Worm (Caenorhabditis elegans) whole organism, L3 larva: Measurements from ENCODE around the gene phat-4.

Source experiments
- R02D3.7 ChIP-seq: fragments of 150-350 bp; optimal IDR thresholded peaks from 2 replicates; lab custom pipeline; 2014; ENCODE audit warnings: missing biosample characterization, missing genetic modification characterization
- ZK546.5 ChIP-seq: sonication (generic microtip); optimal IDR thresholded peaks from 2 replicates; lab custom pipeline; 2017; ENCODE audit warnings: missing biosample characterization, missing genetic modification characterization
- aly-2 ChIP-seq: fragments of 150-350 bp; optimal IDR thresholded peaks from 2 replicates; lab custom pipeline; 2014; ENCODE audit warnings: missing biosample characterization, missing genetic modification characterization
- ama-1 ChIP-seq: fragments of 150-350 bp; optimal IDR thresholded peaks from 2 replicates; lab custom pipeline; 2018
- ceh-16 ChIP-seq: sonication (generic microtip); optimal IDR thresholded peaks from 2 replicates; lab custom pipeline; 2017; ENCODE audit warnings: missing biosample characterization, missing genetic modification characterization
- ceh-82 ChIP-seq: fragments of 150-350 bp; optimal IDR thresholded peaks from 2 replicates; lab custom pipeline; 2014; ENCODE audit warnings: missing biosample characterization, missing genetic modification characterization
- ceh-9 ChIP-seq: sonication (generic microtip); optimal IDR thresholded peaks from 2 replicates; lab custom pipeline; 2018; ENCODE audit warnings: missing biosample characterization, missing genetic modification characterization
- daf-12 ChIP-seq: fragments of 150-350 bp; optimal IDR thresholded peaks from 2 replicates; lab custom pipeline; 2014; ENCODE audit warnings: missing biosample characterization, missing genetic modification reagents, missing genetic modification characterization
- egl-27 ChIP-seq: sonication (generic microtip); optimal IDR thresholded peaks from 4 replicates; lab custom pipeline; 2017; ENCODE audit warnings: missing biosample characterization, missing genetic modification reagents, missing genetic modification characterization
- egl-5 ChIP-seq: fragments of 150-350 bp; optimal IDR thresholded peaks from 2 replicates; lab custom pipeline; 2017; ENCODE audit warnings: missing biosample characterization, missing genetic modification reagents, missing genetic modification characterization, inconsistent platforms
- elt-2 ChIP-seq: sonication (generic microtip); optimal IDR thresholded peaks from 2 replicates; lab custom pipeline; 2016; ENCODE audit warnings: missing genetic modification reagents, mild to moderate bottlenecking, missing genetic modification characterization, missing compliant biosample characterization
- elt-3 ChIP-seq, 3 experiments: fragments of 150-350 bp in 1 of 3; sonication (generic microtip) in 2 of 3; optimal IDR thresholded peaks; 2 replicates in 2 of 3; 4 replicates in 1 of 3; lab custom pipeline; 2014 to 2017; ENCODE audit warnings: missing biosample characterization in 3 of 3, missing genetic modification characterization in 3 of 3
- eor-1 ChIP-seq, 2 experiments: fragments of 150-350 bp; optimal IDR thresholded peaks; 2 replicates each; lab custom pipeline; 2014 to 2018; ENCODE audit warnings: missing biosample characterization in 2 of 2, missing genetic modification characterization in 2 of 2
- fkh-10 ChIP-seq: sonication (generic microtip); optimal IDR thresholded peaks from 2 replicates; lab custom pipeline; 2017; ENCODE audit warnings: missing biosample characterization, missing genetic modification reagents, missing genetic modification characterization
- fkh-2 ChIP-seq: fragments of 150-350 bp; optimal IDR thresholded peaks from 2 replicates; lab custom pipeline; 2014; ENCODE audit warnings: missing biosample characterization, missing genetic modification reagents, missing genetic modification characterization
- hmg-11 ChIP-seq: sonication (generic microtip); optimal IDR thresholded peaks from 2 replicates; lab custom pipeline; 2016; ENCODE audit warnings: missing genetic modification characterization, missing compliant biosample characterization
- jun-1 ChIP-seq: fragments of 150-350 bp; optimal IDR thresholded peaks from 2 replicates; lab custom pipeline; 2014; ENCODE audit warnings: missing biosample characterization, missing genetic modification reagents, missing genetic modification characterization
- lin-15B ChIP-seq: fragments of 150-350 bp; optimal IDR thresholded peaks from 2 replicates; lab custom pipeline; 2014; ENCODE audit warnings: missing biosample characterization, missing genetic modification characterization
- lsy-12 ChIP-seq: sonication (generic microtip); optimal IDR thresholded peaks from 2 replicates; lab custom pipeline; 2016; ENCODE audit warnings: mild to moderate bottlenecking, missing genetic modification characterization, missing compliant biosample characterization
- mdl-1 ChIP-seq: fragments of 150-350 bp; optimal IDR thresholded peaks from 2 replicates; lab custom pipeline; 2014; ENCODE audit warnings: missing biosample characterization, missing genetic modification characterization
- mml-1 ChIP-seq: fragments of 150-350 bp; sonication (generic microtip); optimal IDR thresholded peaks from 3 replicates; lab custom pipeline; 2014; ENCODE audit warnings: missing biosample characterization, missing genetic modification characterization
- nfya-1 ChIP-seq: sonication (generic microtip); optimal IDR thresholded peaks from 2 replicates; lab custom pipeline; 2017; ENCODE audit warnings: missing genetic modification characterization, mild to moderate bottlenecking, missing compliant biosample characterization, antibody characterized with exemption, moderate library complexity; ENCODE audit not compliant: insufficient read depth
- nhr-12 ChIP-seq: fragments of 150-350 bp; optimal IDR thresholded peaks from 2 replicates; lab custom pipeline; 2014; ENCODE audit warnings: missing biosample characterization, missing genetic modification characterization
- nhr-23 ChIP-seq: fragments of 150-350 bp; optimal IDR thresholded peaks from 2 replicates; lab custom pipeline; 2014; ENCODE audit warnings: missing biosample characterization, missing genetic modification reagents, missing genetic modification characterization
- nhr-237 ChIP-seq: fragments of 150-350 bp; optimal IDR thresholded peaks from 2 replicates; lab custom pipeline; 2014; ENCODE audit warnings: missing biosample characterization, missing genetic modification characterization
- nhr-28 ChIP-seq: fragments of 150-350 bp; optimal IDR thresholded peaks from 2 replicates; lab custom pipeline; 2014; ENCODE audit warnings: missing biosample characterization, missing genetic modification characterization
- nhr-43 ChIP-seq: sonication (generic microtip); optimal IDR thresholded peaks from 2 replicates; lab custom pipeline; 2016; ENCODE audit warnings: mild to moderate bottlenecking, missing genetic modification characterization, missing compliant biosample characterization; ENCODE audit not compliant: poor library complexity, severe bottlenecking
- nhr-67 ChIP-seq: fragments of 150-350 bp; optimal IDR thresholded peaks from 2 replicates; lab custom pipeline; 2014; ENCODE audit warnings: missing biosample characterization, missing genetic modification characterization
- nhr-76 ChIP-seq: fragments of 150-350 bp; sonication (generic microtip); optimal IDR thresholded peaks from 5 replicates; lab custom pipeline; 2014; ENCODE audit warnings: missing biosample characterization, missing genetic modification characterization
- nhr-77 ChIP-seq: fragments of 150-350 bp; optimal IDR thresholded peaks from 2 replicates; lab custom pipeline; 2014; ENCODE audit warnings: missing biosample characterization, missing genetic modification characterization
- pha-4 ChIP-seq: fragments of 150-350 bp; optimal IDR thresholded peaks from 2 replicates; lab custom pipeline; 2014; ENCODE audit warnings: missing biosample characterization, missing genetic modification reagents, missing genetic modification characterization
- sea-2 ChIP-seq: fragments of 150-350 bp; sonication (generic microtip); optimal IDR thresholded peaks from 4 replicates; lab custom pipeline; 2014; ENCODE audit warnings: missing biosample characterization, missing genetic modification reagents, missing genetic modification characterization
- skn-1 ChIP-seq: fragments of 150-350 bp; optimal IDR thresholded peaks from 2 replicates; lab custom pipeline; 2014; ENCODE audit warnings: missing biosample characterization, missing genetic modification characterization
- snpc-4 ChIP-seq: fragments of 150-350 bp; optimal IDR thresholded peaks from 2 replicates; lab custom pipeline; 2014; ENCODE audit warnings: missing biosample characterization, missing genetic modification characterization
- tbx-2 ChIP-seq: sonication (generic microtip); optimal IDR thresholded peaks from 2 replicates; lab custom pipeline; 2016; ENCODE audit warnings: mild to moderate bottlenecking, missing genetic modification characterization, missing compliant biosample characterization
- unc-39 ChIP-seq: sonication (generic microtip); optimal IDR thresholded peaks from 4 replicates; lab custom pipeline; 2017; ENCODE audit warnings: missing biosample characterization, missing genetic modification characterization
- unc-62 ChIP-seq: fragments of 150-350 bp; sonication (generic microtip); optimal IDR thresholded peaks from 4 replicates; lab custom pipeline; 2014; ENCODE audit warnings: missing biosample characterization, missing genetic modification reagents, missing genetic modification characterization
- zag-1 ChIP-seq: fragments of 150-350 bp; optimal IDR thresholded peaks from 2 replicates; lab custom pipeline; 2014; ENCODE audit warnings: missing biosample characterization, missing genetic modification characterization
- ztf-11 ChIP-seq: fragments of 150-350 bp; optimal IDR thresholded peaks from 2 replicates; lab custom pipeline; 2014; ENCODE audit warnings: missing biosample characterization, missing genetic modification characterization

Gene phat-4

ce11 chrV:4152200-4152599 is 22.5 kb downstream of the phat-4 start, which contains the start of gene Y45G5AM.6:
Gene Y45G5AM.6 (minus strand): TSS chrV:4152300.
- TF ChIP-seq nhr-12 (tag; lab: Kevin White, UChicago): no peak
- no peak for TF ChIP-seq fkh-2 (tag; lab: Kevin White, UChicago)
- no peak for TF ChIP-seq pha-4 (tag; lab: Kevin White, UChicago)
- no peak for TF ChIP-seq egl-5 (tag; lab: Kevin White, UChicago)
- no peak for TF ChIP-seq ceh-82
- TF ChIP-seq nhr-28 (tag; lab: Kevin White, UChicago): no peak
- TF ChIP-seq zag-1 (tag; lab: Kevin White, UChicago): no peak
- TF ChIP-seq fkh-10: no peak
- no peak for TF ChIP-seq ztf-11
- TF ChIP-seq daf-12 (tag; lab: Kevin White, UChicago): no peak
- no peak for TF ChIP-seq nhr-77
- TF ChIP-seq mdl-1 (tag; lab: Kevin White, UChicago): no peak
- no peak for TF ChIP-seq ama-1 (lab: Kevin White, UChicago)
- TF ChIP-seq, all 47 proteins: peak for 0

ce11 chrV:4157291-4157690 is 27.6 kb downstream of the phat-4 start:
- TF ChIP-seq elt-2 (tag; lab: Kevin White, UChicago) (peak; percentile 16), R02D3.7 (tag; lab: Kevin White, UChicago) (no peak), mml-1 (no peak), pha-4 (tag; lab: Kevin White, UChicago) (no peak), nfya-1 (tag; lab: Kevin White, UChicago) (peak; percentile 12)
- TF ChIP-seq, all 47 proteins: peak for 2

ce11 chrV:4160086-4160485 is 30.4 kb downstream of the phat-4 start, which contains the start of gene Y45G5AM.5:
Gene Y45G5AM.5 (plus strand): TSS chrV:4160386.
- TF ChIP-seq egl-27 (no peak), unc-62 (GFP tag; lab: Kevin White, UChicago) (no peak), tbx-2 (tag; lab: Kevin White, UChicago) (no peak), mml-1 (no peak), eor-1 (tag; optimal IDR thresholded peaks at IDR 0.05; lab: Kevin White, UChicago) (no peak), nhr-43 (tag; lab: Kevin White, UChicago) (no peak), ZK546.5 (no peak), skn-1 (no peak), aly-2 (tag; lab: Kevin White, UChicago) (no peak), nhr-67 (tag; lab: Kevin White, UChicago) (no peak), fkh-2 (tag; lab: Kevin White, UChicago) (no peak), nhr-28 (tag; lab: Kevin White, UChicago) (no peak), nhr-237 (tag; lab: Kevin White, UChicago) (no peak), nfya-1 (tag; lab: Kevin White, UChicago) (no peak), ceh-16 (tag; lab: Kevin White, UChicago) (no peak), unc-39 (no peak), lsy-12 (tag; lab: Kevin White, UChicago) (no peak)

- TF ChIP-seq snpc-4 (no peak), nhr-67 (tag; lab: Kevin White, UChicago) (no peak), lin-15B (no peak), ceh-9 (no peak), nhr-12 (tag; lab: Kevin White, UChicago) (no peak), fkh-2 (tag; lab: Kevin White, UChicago) (no peak), daf-12 (tag; lab: Kevin White, UChicago) (no peak), elt-3 (tag; optimal IDR thresholded peaks at IDR 0.05; lab: Kevin White, UChicago) (no peak), nfya-1 (tag; lab: Kevin White, UChicago) (no peak), elt-2 (tag; lab: Kevin White, UChicago) (no peak), hmg-11 (tag; lab: Kevin White, UChicago) (no peak), nhr-23 (tag; lab: Kevin White, UChicago) (no peak), jun-1 (no peak), nhr-76 (no peak), sea-2 (GFP tag; lab: Kevin White, UChicago) (no peak)
- TF ChIP-seq, all 47 proteins: peak for 0
These were observed 33.2 kb downstream of the phat-4 start, which contains the start of gene Y45G5AM.4 for ce11 chrV:4162922-4163321. Gene Y45G5AM.4 (plus strand): TSS chrV:4163222.
